Worm (Caenorhabditis elegans) whole organism, L4 larva: ENCODE measurements around the gene clec-251.

ENCODE experiments used
- D1046.2 ChIP-seq: fragments of 200-800 bp; sonication (Bioruptor generic); IDR thresholded peaks from 2 replicates; pipeline ENCODE4 v1.3.6; 2022; ENCODE audit warnings: missing genetic modification characterization, missing compliant biosample characterization
- Y75B8A.6 ChIP-seq: fragments of 200-800 bp; sonication (Bioruptor generic); IDR thresholded peaks from 2 replicates; pipeline ENCODE4 v1.3.6; 2022; ENCODE audit warnings: missing genetic modification reagents, missing genetic modification characterization, missing compliant biosample characterization
- ceh-20 ChIP-seq: fragments of 200-800 bp; sonication (Bioruptor generic); IDR thresholded peaks from 2 replicates; pipeline ENCODE4 v1.3.6; 2022; ENCODE audit warnings: missing genetic modification reagents, missing genetic modification characterization, missing compliant biosample characterization
- ces-1 ChIP-seq: fragments of 150-350 bp; sonication (generic microtip); optimal IDR thresholded peaks from 4 replicates; lab custom pipeline; 2014; ENCODE audit warnings: missing biosample characterization, missing genetic modification reagents, missing genetic modification characterization
- dve-1 ChIP-seq: sonication (generic microtip); optimal IDR thresholded peaks from 2 replicates; lab custom pipeline; 2017; ENCODE audit warnings: antibody characterized with exemption, mild to moderate bottlenecking, missing genetic modification characterization, missing compliant biosample characterization; ENCODE audit not compliant: insufficient read depth
- lin-13 ChIP-seq: fragments of 150-350 bp; optimal IDR thresholded peaks from 2 replicates; lab custom pipeline; 2014; ENCODE audit warnings: missing biosample characterization, missing genetic modification reagents, missing genetic modification characterization
- lin-39 ChIP-seq: fragments of 150-350 bp; optimal IDR thresholded peaks from 2 replicates; lab custom pipeline; 2014; ENCODE audit warnings: missing biosample characterization, missing genetic modification reagents, missing genetic modification characterization
- nhr-11 ChIP-seq: fragments of 150-350 bp; optimal IDR thresholded peaks from 2 replicates; lab custom pipeline; 2014; ENCODE audit warnings: missing biosample characterization, missing genetic modification characterization
- nhr-28 ChIP-seq: fragments of 150-350 bp; optimal IDR thresholded peaks from 2 replicates; lab custom pipeline; 2014; ENCODE audit warnings: missing biosample characterization, missing genetic modification characterization
- skn-1 ChIP-seq: fragments of 150-350 bp; optimal IDR thresholded peaks from 2 replicates; lab custom pipeline; 2014; ENCODE audit warnings: missing biosample characterization, missing genetic modification characterization
- snpc-4 ChIP-seq: fragments of 150-350 bp; optimal IDR thresholded peaks from 2 replicates; lab custom pipeline; 2014; ENCODE audit warnings: missing biosample characterization, missing genetic modification characterization
- unc-130 ChIP-seq: sonication (generic microtip); optimal IDR thresholded peaks from 2 replicates; lab custom pipeline; 2016; ENCODE audit warnings: missing genetic modification reagents, missing genetic modification characterization, missing compliant biosample characterization
- unc-62 ChIP-seq, 3 experiments: fragments of 150-350 bp in 1 of 3; sonication (generic microtip); optimal IDR thresholded peaks in 2 of 3; peaks in 1 of 3; 1 replicate in 1 of 3; 2 replicates in 2 of 3; lab custom pipeline; 2014 to 2017; ENCODE audit warnings: missing biosample characterization in 3 of 3, missing genetic modification characterization in 3 of 3, missing genetic modification reagents in 3 of 3, missing genotype in 1 of 3
- ztf-7 ChIP-seq: fragments of 150-350 bp; optimal IDR thresholded peaks from 2 replicates; lab custom pipeline; 2014; ENCODE audit warnings: missing biosample characterization, missing genetic modification characterization

ce11 chrV:18719412-18719811 lies 27.4 kb downstream of the clec-251 start:
- TF ChIP-seq Y75B8A.6 (GFP tag; lab: Robert Waterston, UW) (no peak), unc-130 (GFP tag; lab: Kevin White, UChicago) (no peak), snpc-4 (tag; lab: Kevin White, UChicago) (no peak), ces-1 (GFP tag; lab: Kevin White, UChicago) (no peak), unc-62 (GFP tag; optimal IDR thresholded peaks at IDR 0.05 in 1 of 2; lab: Kevin White, UChicago) (peak in 1 of 2 experiments; percentile 65), unc-62 (tag; optimal IDR thresholded peaks at IDR 0.05; lab: Kevin White, UChicago) (no peak), D1046.2 (GFP tag; lab: Robert Waterston, UW) (no peak), skn-1 (tag; lab: Kevin White, UChicago) (no peak), ztf-7 (tag; lab: Kevin White, UChicago) (no peak), ceh-20 (no peak), nhr-11 (no peak), lin-13 (no peak), dve-1 (tag; lab: Kevin White, UChicago) (no peak), nhr-28 (no peak), lin-39 (no peak)
